Worm (Caenorhabditis elegans) whole organism, young adult: ENCODE data around the gene R08C7.4.
A peak's percentile ranks its signal among the peaks of the same experiment; 100 is the strongest.

ENCODE experiments used
- ceh-58 ChIP-seq: fragments of 200-800 bp; sonication (Bioruptor generic); IDR thresholded peaks from 2 replicates; pipeline ENCODE4 v1.3.6; 2022; ENCODE audit warnings: missing genetic modification characterization, missing compliant biosample characterization
- lin-54 ChIP-seq: fragments of 200-800 bp; sonication (Bioruptor generic); optimal IDR thresholded peaks from 2 replicates; lab custom pipeline; 2018; ENCODE audit warnings: mild to moderate bottlenecking, missing genetic modification characterization, missing compliant biosample characterization
- nhr-80 ChIP-seq: sonication (generic microtip); optimal IDR thresholded peaks from 2 replicates; lab custom pipeline; 2016; ENCODE audit warnings: missing genetic modification characterization, missing compliant biosample characterization
- rcor-1 ChIP-seq: fragments of 200-800 bp; sonication (Bioruptor generic); IDR thresholded peaks from 2 replicates; pipeline ENCODE4 v1.3.6; 2022; ENCODE audit warnings: missing genetic modification reagents, missing genetic modification characterization, missing compliant biosample characterization

Gene R08C7.4

ce11 chrIV:4481298-4481697, 46.5 kb downstream of the R08C7.4 start:
- TF ChIP-seq lin-54 (no peak), nhr-80 (tag; lab: Kevin White, UChicago) (peak; percentile 10)
- TF ChIP-seq, all 124 proteins: peak for 1

DNA sequence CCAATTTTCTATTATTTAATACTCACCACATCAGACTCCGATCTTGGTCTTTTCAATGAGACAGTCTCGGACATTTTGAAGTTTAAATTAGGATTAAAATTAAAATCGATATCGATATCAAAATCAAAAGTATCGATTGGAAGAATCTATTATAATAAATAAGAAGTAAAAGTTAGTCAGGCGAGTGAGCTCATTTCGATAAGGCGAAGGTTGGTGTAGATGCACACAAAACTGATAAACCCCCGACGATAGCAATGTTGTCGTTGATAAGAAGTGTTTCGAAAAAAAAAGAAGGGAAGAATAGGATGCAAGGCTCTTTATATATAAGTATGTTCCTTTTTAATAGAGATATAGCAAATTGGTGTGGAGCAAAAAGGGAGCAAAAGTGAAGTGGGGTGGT, 47.7 kb downstream of the R08C7.4 start, which contains the start of gene M01H9.4:
Gene M01H9.4, minus strand, starts transcription at position 379 of the 400 bp plus-strand sequence.
- TF ChIP-seq nhr-80 (tag; lab: Kevin White, UChicago) (peak; percentile 83), rcor-1 (GFP tag; lab: Robert Waterston, UW) (no peak)
- TF ChIP-seq, all 124 proteins: peak for 1

DNA sequence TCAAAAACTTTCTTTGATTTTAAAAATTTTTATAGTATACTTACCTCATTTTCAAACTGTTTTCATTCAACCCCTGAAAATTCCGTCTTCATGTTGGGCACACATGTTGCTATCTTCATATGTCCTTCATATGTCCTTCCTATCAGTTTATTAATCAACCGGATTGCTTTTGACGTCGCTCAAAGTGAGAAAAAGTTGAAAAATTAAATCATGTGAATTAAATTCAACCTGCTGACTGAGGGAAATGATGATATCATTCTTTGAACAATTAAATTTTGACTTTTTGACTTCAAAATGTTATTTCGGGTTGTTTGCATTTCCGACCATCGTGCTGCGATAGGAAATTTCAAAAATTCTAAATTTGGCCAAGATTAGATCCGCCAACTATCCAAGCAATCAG, 49.7 kb downstream of the R08C7.4 start:
- TF ChIP-seq rcor-1 (GFP tag; lab: Robert Waterston, UW) (no peak), nhr-80 (tag; lab: Kevin White, UChicago) (peak; percentile 57)

ce11 chrIV:4486738-4487137, 51.9 kb downstream of the R08C7.4 start, which contains the start of gene trx-3:
trx-3 (plus strand) TSS chrIV:4487028.
- TF ChIP-seq ceh-58 (GFP tag; lab: Robert Waterston, UW) (no peak), nhr-80 (tag; lab: Kevin White, UChicago) (peak; percentile 53)
